Fruit fly (Drosophila melanogaster) whole organism, wandering third instar larva: ENCODE measurements around the gene Sec63.

Experiments used
- Abd-B ChIP-seq: fragments of >200 bp; optimal IDR thresholded peaks from 2 replicates; lab custom pipeline; 2017; ENCODE audit warnings: missing biosample characterization, missing genetic modification characterization
- CG9705 ChIP-seq: fragments of 200-800 bp; sonication (Bioruptor generic); optimal IDR thresholded peaks from 2 replicates; lab custom pipeline; 2018; ENCODE audit warnings: missing biosample characterization, mild to moderate bottlenecking, missing genetic modification characterization
- CrebA ChIP-seq: fragments of 200-800 bp; sonication (Bioruptor generic); optimal IDR thresholded peaks from 2 replicates; lab custom pipeline; 2016; ENCODE audit warnings: missing biosample characterization, mild to moderate bottlenecking, missing genetic modification characterization, borderline replicate concordance
- Dfd ChIP-seq: fragments of >200 bp; optimal IDR thresholded peaks from 2 replicates; lab custom pipeline; 2017; ENCODE audit warnings: missing biosample characterization, missing genetic modification characterization
- Dif ChIP-seq: fragments of 200-275, 200-300 bp; sonication (Bioruptor generic); optimal IDR thresholded peaks from 2 replicates; lab custom pipeline; 2018; ENCODE audit warnings: missing biosample characterization, missing genetic modification characterization; ENCODE audit not compliant: partially characterized antibody
- GATAd ChIP-seq: sonication (Bioruptor generic); optimal IDR thresholded peaks from 2 replicates; lab custom pipeline; 2016; ENCODE audit warnings: missing biosample characterization, missing genetic modification characterization
- HLH106 ChIP-seq: fragments of 200-800 bp; optimal IDR thresholded peaks from 3 replicates; lab custom pipeline; 2019; ENCODE audit warnings: missing biosample characterization, mild to moderate bottlenecking, missing genetic modification characterization, moderate library complexity
- Hnf4 ChIP-seq: fragments of 200-800 bp; sonication (Bioruptor generic); optimal IDR thresholded peaks from 2 replicates; lab custom pipeline; 2016; ENCODE audit warnings: missing biosample characterization, mild to moderate bottlenecking, missing genetic modification characterization
- Hr78 ChIP-seq: fragments of >200 bp; optimal IDR thresholded peaks from 2 replicates; lab custom pipeline; 2017; ENCODE audit warnings: missing biosample characterization, missing genetic modification characterization
- Hr83 ChIP-seq: fragments of 200-300 bp; sonication (Bioruptor generic); optimal IDR thresholded peaks from 2 replicates; lab custom pipeline; 2016; ENCODE audit warnings: missing biosample characterization, mild to moderate bottlenecking, missing genetic modification characterization, moderate library complexity; ENCODE audit not compliant: poor library complexity, severe bottlenecking
- Mio ChIP-seq: sonication (Bioruptor generic); optimal IDR thresholded peaks from 2 replicates; lab custom pipeline; 2016; ENCODE audit warnings: missing biosample characterization, missing genetic modification characterization
- Myc ChIP-seq: fragments of >200 bp; optimal IDR thresholded peaks from 2 replicates; lab custom pipeline; 2017
- N ChIP-seq: fragments of >200 bp; optimal IDR thresholded peaks from 2 replicates; lab custom pipeline; 2018; ENCODE audit warnings: missing biosample characterization, missing external identifiers, missing genetic modification characterization
- OdsH ChIP-seq: fragments of 200-800 bp; sonication (Bioruptor generic); optimal IDR thresholded peaks from 2 replicates; lab custom pipeline; 2016; ENCODE audit warnings: missing biosample characterization, mild to moderate bottlenecking, missing genetic modification characterization
- Rel ChIP-seq, 2 experiments: fragments of 200-800 bp; sonication (Bioruptor generic) in 1 of 2; optimal IDR thresholded peaks; 2 replicates in 1 of 2; 3 replicates in 1 of 2; lab custom pipeline; 2016 to 2019; ENCODE audit warnings: mild to moderate bottlenecking in 2 of 2, missing biosample characterization in 2 of 2, missing genetic modification characterization in 2 of 2, moderate library complexity in 1 of 2
- Sp1 ChIP-seq: fragments of 200-800 bp; sonication (Bioruptor generic); optimal IDR thresholded peaks from 3 replicates; lab custom pipeline; 2019; ENCODE audit warnings: missing biosample characterization, mild to moderate bottlenecking, missing genetic modification characterization, moderate library complexity
- Vsx2 ChIP-seq: fragments of 200-300, 225-300 bp; sonication (Bioruptor generic); optimal IDR thresholded peaks from 2 replicates; lab custom pipeline; 2018; ENCODE audit warnings: missing biosample characterization, missing genetic modification characterization; ENCODE audit not compliant: partially characterized antibody
- br ChIP-seq: fragments of 200-800 bp; sonication (Bioruptor generic); optimal IDR thresholded peaks from 2 replicates; lab custom pipeline; 2016; ENCODE audit warnings: missing biosample characterization, missing genetic modification characterization
- brk ChIP-seq: fragments of 200-800 bp; sonication (Bioruptor generic); optimal IDR thresholded peaks from 2 replicates; lab custom pipeline; 2016; ENCODE audit warnings: missing biosample characterization, mild to moderate bottlenecking, missing genetic modification characterization
- dl ChIP-seq, 2 experiments: fragments of 175-275, 200-275 bp in 1 of 2; fragments of 200-275 bp in 1 of 2; sonication (Bioruptor generic); optimal IDR thresholded peaks; lab custom pipeline; 2018; ENCODE audit warnings: mild to moderate bottlenecking in 2 of 2, missing biosample characterization in 2 of 2, missing genetic modification characterization in 2 of 2, moderate library complexity in 2 of 2; ENCODE audit not compliant: partially characterized antibody in 2 of 2, insufficient read depth in 1 of 2
- dmrt93B ChIP-seq: fragments of 200-800 bp; sonication (Bioruptor generic); optimal IDR thresholded peaks from 2 replicates; lab custom pipeline; 2018; ENCODE audit warnings: missing biosample characterization, mild to moderate bottlenecking, missing genetic modification characterization
- ey ChIP-seq: fragments of 200-800 bp; sonication (Bioruptor generic); optimal IDR thresholded peaks from 2 replicates; lab custom pipeline; 2016; ENCODE audit warnings: missing biosample characterization, missing genetic modification characterization
- foxo ChIP-seq, 2 experiments: fragments of 200-800 bp; sonication (Bioruptor generic); optimal IDR thresholded peaks; 2 replicates in 1 of 2; 3 replicates in 1 of 2; lab custom pipeline; 2016 to 2017; ENCODE audit warnings: missing biosample characterization in 2 of 2, missing genetic modification characterization in 2 of 2
- fru ChIP-seq: fragments of 200-800 bp; sonication (Bioruptor generic); optimal IDR thresholded peaks from 3 replicates; lab custom pipeline; 2016; ENCODE audit warnings: missing biosample characterization, mild to moderate bottlenecking, missing genetic modification characterization
- h ChIP-seq: fragments of 200-800 bp; sonication (Bioruptor generic); optimal IDR thresholded peaks from 3 replicates; lab custom pipeline; 2016; ENCODE audit warnings: missing biosample characterization, mild to moderate bottlenecking, missing genetic modification characterization
- jim ChIP-seq: fragments of 175-275, 200-325 bp; sonication (Bioruptor generic); optimal IDR thresholded peaks from 2 replicates; lab custom pipeline; 2016; ENCODE audit warnings: missing biosample characterization, mild to moderate bottlenecking, missing genetic modification characterization
- lola ChIP-seq: fragments of >200 bp; optimal IDR thresholded peaks from 2 replicates; lab custom pipeline; 2017; ENCODE audit warnings: missing biosample characterization, missing genetic modification characterization
- pan ChIP-seq: fragments of >200 bp; optimal IDR thresholded peaks from 2 replicates; lab custom pipeline; 2017
- psq ChIP-seq: fragments of 200-800 bp; sonication (Bioruptor generic); optimal IDR thresholded peaks from 3 replicates; lab custom pipeline; 2017; ENCODE audit warnings: missing biosample characterization, mild to moderate bottlenecking, missing genetic modification characterization, moderate library complexity
- rgr ChIP-seq: fragments of 200-800 bp; sonication (Bioruptor generic); optimal IDR thresholded peaks from 3 replicates; lab custom pipeline; 2016; ENCODE audit warnings: missing biosample characterization, mild to moderate bottlenecking, missing genetic modification characterization
- sage ChIP-seq: fragments of 200-800 bp; sonication (Bioruptor generic); optimal IDR thresholded peaks from 2 replicates; lab custom pipeline; 2016; ENCODE audit warnings: missing biosample characterization, mild to moderate bottlenecking, missing genetic modification characterization
- sv ChIP-seq: fragments of 200-800 bp; sonication (Bioruptor generic); optimal IDR thresholded peaks from 3 replicates; lab custom pipeline; 2016; ENCODE audit warnings: missing biosample characterization, missing genetic modification characterization
- tai ChIP-seq: sonication (Bioruptor generic); optimal IDR thresholded peaks from 2 replicates; lab custom pipeline; 2016; ENCODE audit warnings: missing biosample characterization, missing genetic modification characterization
- usp ChIP-seq: fragments of >200 bp; optimal IDR thresholded peaks from 2 replicates; lab custom pipeline; 2017; ENCODE audit warnings: missing biosample characterization, missing genetic modification characterization
- woc ChIP-seq: sonication (Bioruptor generic); optimal IDR thresholded peaks from 2 replicates; lab custom pipeline; 2016; ENCODE audit warnings: missing biosample characterization, mild to moderate bottlenecking, missing genetic modification characterization

Gene Sec63

dm6 chr3L:7360324-7360852, at the start of gene Sec63:
Gene Sec63 (plus strand): TSS chr3L:7360561.
- TF ChIP-seq dl (GFP tag; optimal IDR thresholded peaks at IDR 0.05; lab: Kevin White, UChicago; ENCODE audit: insufficient read depth in 1 of 2, partially characterized antibody in 2 of 2): no peak
- no peak for TF ChIP-seq h (GFP tag; lab: Kevin White, UChicago)
- no peak for TF ChIP-seq fru (GFP tag; lab: Kevin White, UChicago)
- peak; percentile 21 for TF ChIP-seq sv (GFP tag; lab: Kevin White, UChicago)
- TF ChIP-seq woc (GFP tag; lab: Kevin White, UChicago): no peak
- peak; percentile 55 for TF ChIP-seq HLH106 (tag; lab: Kevin White, UChicago)
- TF ChIP-seq foxo (GFP tag; optimal IDR thresholded peaks at IDR 0.05; lab: Kevin White, UChicago): peak in 1 of 2 experiments; percentile 54
- no peak for TF ChIP-seq Abd-B
- no peak for TF ChIP-seq ey
- TF ChIP-seq CrebA (GFP tag; lab: Kevin White, UChicago): no peak
- TF ChIP-seq Vsx2 (GFP tag; lab: Kevin White, UChicago): no peak
- TF ChIP-seq CG9705: no peak
- TF ChIP-seq Hr78 (GFP tag; lab: Kevin White, UChicago): no peak
- peak; percentile 61 for TF ChIP-seq Hr83
- no peak for TF ChIP-seq lola (GFP tag; lab: Kevin White, UChicago)
- peak; percentile 44 for TF ChIP-seq Myc (lab: Kevin White, UChicago)
- no peak for TF ChIP-seq sage (GFP tag; lab: Kevin White, UChicago)
- TF ChIP-seq Sp1 (GFP tag; lab: Kevin White, UChicago): no peak
- no peak for TF ChIP-seq dmrt93B (GFP tag; lab: Kevin White, UChicago)
- TF ChIP-seq GATAd (GFP tag; lab: Kevin White, UChicago): no peak
- no peak for TF ChIP-seq jim (GFP tag; lab: Kevin White, UChicago)
- no peak for TF ChIP-seq brk
- TF ChIP-seq pan (lab: Kevin White, UChicago): no peak
- no peak for TF ChIP-seq Dfd (GFP tag; lab: Kevin White, UChicago)
- no peak for TF ChIP-seq rgr (GFP tag; lab: Kevin White, UChicago)
- no peak for TF ChIP-seq usp (GFP tag; lab: Kevin White, UChicago)
- peak; percentile 27 for TF ChIP-seq psq (GFP tag; lab: Kevin White, UChicago)
- no peak for TF ChIP-seq Dif (GFP tag; lab: Kevin White, UChicago)
- no peak for TF ChIP-seq Mio
- TF ChIP-seq N (GFP tag; lab: Kevin White, UChicago): no peak
- TF ChIP-seq tai (GFP tag; lab: Kevin White, UChicago): no peak
- TF ChIP-seq br: peak; percentile 35
- TF ChIP-seq Hnf4 (GFP tag; lab: Kevin White, UChicago): peak; percentile 35

- TF ChIP-seq brk: no peak
- TF ChIP-seq Dfd (GFP tag; lab: Kevin White, UChicago): no peak
- no peak for TF ChIP-seq HLH106 (tag; lab: Kevin White, UChicago)
- TF ChIP-seq Mio: no peak
- no peak for TF ChIP-seq N (GFP tag; lab: Kevin White, UChicago)
- no peak for TF ChIP-seq sv (GFP tag; lab: Kevin White, UChicago)
- TF ChIP-seq pan (lab: Kevin White, UChicago): no peak
- TF ChIP-seq lola (GFP tag; lab: Kevin White, UChicago): no peak
- TF ChIP-seq Hnf4 (GFP tag; lab: Kevin White, UChicago): no peak
- TF ChIP-seq CG9705: no peak
- TF ChIP-seq Hr83: no peak
Observed at dm6 chr3L:7312754-7313153, 47.6 kb upstream of the Sec63 start, which contains the start of gene unc-13-4A. Gene unc-13-4A (minus strand): TSS chr3L:7312896.

- no peak for TF ChIP-seq Sp1 (GFP tag; lab: Kevin White, UChicago)
- no peak for TF ChIP-seq woc (GFP tag; lab: Kevin White, UChicago)
- no peak for TF ChIP-seq lola (GFP tag; lab: Kevin White, UChicago)
- no peak for TF ChIP-seq GATAd (GFP tag; lab: Kevin White, UChicago)
- no peak for TF ChIP-seq h (GFP tag; lab: Kevin White, UChicago)
- no peak for TF ChIP-seq pan (lab: Kevin White, UChicago)
- no peak for TF ChIP-seq CrebA (GFP tag; lab: Kevin White, UChicago)
- TF ChIP-seq OdsH (GFP tag; lab: Kevin White, UChicago): no peak
- TF ChIP-seq brk: no peak
- TF ChIP-seq dl (GFP tag; optimal IDR thresholded peaks at IDR 0.05; lab: Kevin White, UChicago; ENCODE audit: insufficient read depth in 1 of 2, partially characterized antibody in 2 of 2): no peak
- TF ChIP-seq Dfd (GFP tag; lab: Kevin White, UChicago): no peak
- TF ChIP-seq psq (GFP tag; lab: Kevin White, UChicago): no peak
- no peak for TF ChIP-seq Hr78 (GFP tag; lab: Kevin White, UChicago)
- no peak for TF ChIP-seq jim (GFP tag; lab: Kevin White, UChicago)
- no peak for TF ChIP-seq Rel (GFP tag; optimal IDR thresholded peaks at IDR 0.05; lab: Kevin White, UChicago)
- TF ChIP-seq Rel (tag; optimal IDR thresholded peaks at IDR 0.05; lab: Kevin White, UChicago): no peak
- no peak for TF ChIP-seq br
- TF ChIP-seq foxo (GFP tag; optimal IDR thresholded peaks at IDR 0.05; lab: Kevin White, UChicago): no peak
- TF ChIP-seq ey: no peak
- no peak for TF ChIP-seq fru (GFP tag; lab: Kevin White, UChicago)
Observed at dm6 chr3L:7313559-7314132, 46.7 kb upstream of the Sec63 start.
